Fruit fly (Drosophila melanogaster): ENCODE data around the gene CG14302.

CG14302 gene

DNA sequence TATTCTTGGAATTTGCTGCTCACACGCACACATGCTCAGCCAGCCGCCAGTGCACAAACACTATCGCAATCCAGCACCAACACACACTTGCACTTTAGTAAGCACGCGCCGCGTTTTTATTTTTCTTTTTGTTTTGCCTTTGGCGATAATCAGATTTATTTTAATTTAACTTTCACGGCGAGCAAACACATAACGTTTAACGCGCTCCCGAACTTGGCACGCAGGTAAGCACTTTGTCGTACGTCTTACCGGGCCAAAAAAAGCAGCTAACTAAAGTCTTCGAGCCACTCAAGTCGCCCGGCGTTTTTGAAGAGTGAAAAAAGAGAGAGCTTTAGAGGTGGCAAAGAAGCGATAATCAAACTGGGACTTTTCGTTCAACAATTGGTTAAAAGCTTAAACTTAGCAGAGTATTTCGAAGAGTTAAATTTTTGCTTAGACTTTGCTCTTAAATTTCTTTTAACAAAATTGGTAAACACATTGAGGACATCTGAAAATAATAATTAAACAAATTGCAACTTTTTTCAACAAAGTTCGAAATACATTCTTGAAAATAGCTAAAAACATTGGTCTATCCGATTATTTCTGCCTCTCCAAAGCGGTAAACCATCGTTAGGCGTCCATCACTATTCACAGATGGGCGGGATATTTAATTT is 10.9 kb downstream of the CG14302 start, which contains the start of gene Mekk1 (continued):
- peak; percentile 11 for TF ChIP-seq CG10669 (GFP tag; optimal IDR thresholded peaks at IDR 0.05)
- peak; percentile 49 for TF ChIP-seq Ets21C (GFP tag; optimal IDR thresholded peaks at IDR 0.05)
- TF ChIP-seq CG3032 (tag; optimal IDR thresholded peaks at IDR 0.05), result peak; percentile 54
- TF ChIP-seq CG8319 (GFP tag; optimal IDR thresholded peaks at IDR 0.05), result peak; percentile 30
- TF ChIP-seq CG4318 (GFP tag; optimal IDR thresholded peaks at IDR 0.05), result peak; percentile 13
- peak; percentile 12 for TF ChIP-seq CG11902 (GFP tag; optimal IDR thresholded peaks at IDR 0.05)
- no peak for TF ChIP-seq fd85E (GFP tag; optimal IDR thresholded peaks at IDR 0.05)
- TF ChIP-seq CG10631 (GFP tag; optimal IDR thresholded peaks at IDR 0.05), result peak; percentile 30
- TF ChIP-seq dac (GFP tag; optimal IDR thresholded peaks at IDR 0.05), result no peak
- TF ChIP-seq Blimp-1 (GFP tag; optimal IDR thresholded peaks at IDR 0.05), result no peak
- peak; percentile 84 for TF ChIP-seq Eip78C (GFP tag)
- peak; percentile 32 for TF ChIP-seq Ets96B (tag; optimal IDR thresholded peaks at IDR 0.05)
- peak; percentile 23 for TF ChIP-seq topi (GFP tag; optimal IDR thresholded peaks at IDR 0.05)
- no peak for TF ChIP-seq CG34406 (GFP tag; optimal IDR thresholded peaks at IDR 0.05)
- TF ChIP-seq dsx (GFP tag; optimal IDR thresholded peaks at IDR 0.05; ENCODE audit: poor library complexity, severe bottlenecking), result peak; percentile 36
- peak; percentile 22 for TF ChIP-seq CG11762 (GFP tag; optimal IDR thresholded peaks at IDR 0.05; ENCODE audit: insufficient read depth)
- TF ChIP-seq CG9139 (GFP tag; optimal IDR thresholded peaks at IDR 0.05), result no peak
- peak; percentile 46 for TF ChIP-seq Eip75B (GFP tag; optimal IDR thresholded peaks at IDR 0.05)
- peak; percentile 79 for TF ChIP-seq svp (GFP tag)
- TF ChIP-seq CG15336 (GFP tag; IDR thresholded peaks at IDR 0.05), result peak; percentile 38; the same call in 1 of the 2 replicates

DNA sequence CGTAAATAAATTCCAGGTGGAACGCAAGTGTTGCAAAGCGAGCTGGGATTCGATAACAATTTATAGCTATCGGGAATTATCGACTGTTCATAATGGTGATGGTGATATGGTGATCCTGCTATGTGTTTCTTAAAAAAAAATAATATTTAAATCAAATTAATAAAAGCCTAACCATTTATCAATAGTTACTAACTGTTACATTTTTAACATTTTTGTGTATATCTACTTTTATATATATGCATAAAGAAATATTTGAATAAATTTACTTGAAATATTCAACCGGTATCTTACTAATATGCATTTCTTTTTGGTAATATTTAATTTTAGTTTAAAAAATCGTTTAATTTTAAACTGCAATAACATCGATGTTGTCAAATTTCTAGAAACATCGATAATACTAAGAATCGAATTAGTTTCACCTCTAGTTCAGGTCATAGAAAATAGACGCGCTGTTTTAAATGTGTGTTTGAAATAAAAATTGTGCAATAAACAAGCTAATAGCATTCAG is 13.5 kb downstream of the CG14302 start, which contains the start of the genes PGS1 and gwl:
Gene PGS1 (minus strand): TSS at position 81 of the 508 bp plus-strand sequence.
Gene gwl (plus strand): TSS at position 410 of the 508 bp plus-strand sequence.
- TF ChIP-seq fd59A (GFP tag; optimal IDR thresholded peaks at IDR 0.05), result no peak
- TF ChIP-seq CG6792 (GFP tag; optimal IDR thresholded peaks at IDR 0.05), result peak; percentile 54
- TF ChIP-seq achi (GFP tag; optimal IDR thresholded peaks at IDR 0.05), result no peak
- TF ChIP-seq spab (GFP tag; optimal IDR thresholded peaks at IDR 0.05), result no peak
- no peak for TF ChIP-seq Eip93F (GFP tag; optimal IDR thresholded peaks at IDR 0.05)
- TF ChIP-seq CG11762 (GFP tag; optimal IDR thresholded peaks at IDR 0.05; ENCODE audit: insufficient read depth), result peak; percentile 52
- peak; percentile 32 for TF ChIP-seq Lpt (GFP tag; optimal IDR thresholded peaks at IDR 0.05)
- peak; percentile 73 for TF ChIP-seq Ets96B (tag; optimal IDR thresholded peaks at IDR 0.05)
- no peak for TF ChIP-seq Hr39 (GFP tag; optimal IDR thresholded peaks at IDR 0.05)
- TF ChIP-seq CG9139 (GFP tag; optimal IDR thresholded peaks at IDR 0.05), result peak; percentile 11
- TF ChIP-seq Hr38 (GFP tag; optimal IDR thresholded peaks at IDR 0.05), result no peak
- peak; percentile 67 for TF ChIP-seq CG8632 (GFP tag; optimal IDR thresholded peaks at IDR 0.05)
- TF ChIP-seq CG6808 (GFP tag; optimal IDR thresholded peaks at IDR 0.05), result no peak
- TF ChIP-seq Ets21C (GFP tag; optimal IDR thresholded peaks at IDR 0.05), result no peak
- no peak for TF ChIP-seq CG8319 (GFP tag; optimal IDR thresholded peaks at IDR 0.05)
- TF ChIP-seq svp (GFP tag), result peak; percentile 80
- TF ChIP-seq CG16779 (tag; optimal IDR thresholded peaks at IDR 0.05), result no peak
- no peak for TF ChIP-seq CG6854 (GFP tag; optimal IDR thresholded peaks at IDR 0.05)
- TF ChIP-seq dac (GFP tag; optimal IDR thresholded peaks at IDR 0.05), result no peak
- peak; percentile 49 for TF ChIP-seq Sox14 (GFP tag; optimal IDR thresholded peaks at IDR 0.05)
- TF ChIP-seq CG32006 (GFP tag; optimal IDR thresholded peaks at IDR 0.05), result no peak
- TF ChIP-seq cyc (GFP tag; optimal IDR thresholded peaks at IDR 0.05), result peak; percentile 66
- no peak for TF ChIP-seq Sox102F (GFP tag; optimal IDR thresholded peaks at IDR 0.05)
- TF ChIP-seq Sox15 (GFP tag; optimal IDR thresholded peaks at IDR 0.05), result peak; percentile 50
- peak; percentile 88 for TF ChIP-seq CG10631 (GFP tag; optimal IDR thresholded peaks at IDR 0.05)
- no peak for TF ChIP-seq CG10669 (GFP tag; optimal IDR thresholded peaks at IDR 0.05)
- TF ChIP-seq acj6 (GFP tag; optimal IDR thresholded peaks at IDR 0.05), result peak; percentile 76
- TF ChIP-seq pdm3 (GFP tag; optimal IDR thresholded peaks at IDR 0.05), result no peak
- no peak for TF ChIP-seq CG6276 (GFP tag; optimal IDR thresholded peaks at IDR 0.05)
- TF ChIP-seq CG7368 (GFP tag; optimal IDR thresholded peaks at IDR 0.05), result no peak
- peak; percentile 7 for TF ChIP-seq Blimp-1 (GFP tag; optimal IDR thresholded peaks at IDR 0.05)
- TF ChIP-seq lz (GFP tag; optimal IDR thresholded peaks at IDR 0.05), result peak; percentile 60
- TF ChIP-seq OdsH (GFP tag; optimal IDR thresholded peaks at IDR 0.05), result no peak
- no peak for TF ChIP-seq Met (GFP tag; optimal IDR thresholded peaks at IDR 0.05)
- peak; percentile 62 for TF ChIP-seq CG31627 (GFP tag; optimal IDR thresholded peaks at IDR 0.05)
- peak; percentile 83 for TF ChIP-seq eg (GFP tag; IDR thresholded peaks at IDR 0.05)
- TF ChIP-seq net (GFP tag; optimal IDR thresholded peaks at IDR 0.05), result no peak
- peak; percentile 78 for TF ChIP-seq esn (GFP tag; optimal IDR thresholded peaks at IDR 0.05)

Measured in whole organism, prepupa.